Worm (Caenorhabditis elegans) whole organism, L1 larva: Measurements from ENCODE around the gene Y48B6A.13.

Experiments used
- alr-1 ChIP-seq: fragments of 200-800 bp; sonication (Bioruptor generic); optimal IDR thresholded peaks from 2 replicates; lab custom pipeline; 2018; ENCODE audit warnings: borderline replicate concordance, mild to moderate bottlenecking, missing genetic modification characterization, missing compliant biosample characterization
- ceh-82 ChIP-seq, 3 experiments: fragments of 150-350 bp in 1 of 3; sonication (generic microtip) in 2 of 3; optimal IDR thresholded peaks; 2 replicates each; lab custom pipeline; 2014 to 2017; ENCODE audit warnings: missing biosample characterization in 3 of 3, missing genetic modification characterization in 3 of 3
- egl-27 ChIP-seq, 2 experiments: fragments of 150-350 bp in 1 of 2; sonication (generic microtip); optimal IDR thresholded peaks; 3 replicates each; lab custom pipeline; 2017 to 2018; ENCODE audit warnings: missing biosample characterization in 2 of 2, missing genetic modification characterization in 2 of 2, missing genetic modification reagents in 2 of 2
- nhr-11 ChIP-seq: fragments of 150-350 bp; optimal IDR thresholded peaks from 2 replicates; lab custom pipeline; 2014; ENCODE audit warnings: missing biosample characterization, missing genetic modification characterization
- nhr-28 ChIP-seq: fragments of 150-350 bp; optimal IDR thresholded peaks from 2 replicates; lab custom pipeline; 2014; ENCODE audit warnings: missing biosample characterization, missing genetic modification characterization
- skn-1 ChIP-seq: fragments of 150-350 bp; optimal IDR thresholded peaks from 2 replicates; lab custom pipeline; 2014; ENCODE audit warnings: missing biosample characterization, missing genetic modification characterization
- zip-4 ChIP-seq: fragments of 200-800 bp; sonication (Bioruptor generic); optimal IDR thresholded peaks from 2 replicates; lab custom pipeline; 2018; ENCODE audit warnings: mild to moderate bottlenecking, missing genetic modification characterization, moderate library complexity, missing compliant biosample characterization

ce11 chrII:14247227-14247626 is 21.2 kb upstream of the Y48B6A.13 start:
- TF ChIP-seq nhr-11 (tag; lab: Kevin White, UChicago) = no peak
- no peak for TF ChIP-seq alr-1 (tag; lab: Kevin White, UChicago)
- no peak for TF ChIP-seq egl-27 (tag; optimal IDR thresholded peaks at IDR 0.05; lab: Kevin White, UChicago)
- TF ChIP-seq skn-1 (tag; lab: Kevin White, UChicago) = no peak
- no peak for TF ChIP-seq zip-4
- TF ChIP-seq nhr-28 = no peak
- no peak for TF ChIP-seq ceh-82 (tag; optimal IDR thresholded peaks at IDR 0.05; lab: Kevin White, UChicago)
